Fruit fly (Drosophila melanogaster) whole organism, embryonic: ENCODE results near the gene Wdr33.

Experiments used
- ATbp ChIP-seq: fragments of 200-800 bp; sonication (Bioruptor generic); optimal IDR thresholded peaks from 2 replicates; lab custom pipeline; 2017; ENCODE audit warnings: missing biosample characterization, mild to moderate bottlenecking, missing genetic modification characterization, missing genetic modification reagents
- Adf1 ChIP-seq: fragments of 200-800 bp; sonication (Bioruptor generic); IDR thresholded peaks from 2 replicates; pipeline ENCODE4 v1.3.6; 2022; ENCODE audit warnings: missing biosample characterization, missing genetic modification characterization
- B-H2 ChIP-seq: fragments of 200-800 bp; sonication (Bioruptor generic); optimal IDR thresholded peaks from 2 replicates; lab custom pipeline; 2018; ENCODE audit warnings: missing biosample characterization, mild to moderate bottlenecking, missing genetic modification characterization
- CG10267 ChIP-seq: fragments of 200-800 bp; sonication (Bioruptor generic); optimal IDR thresholded peaks from 2 replicates; lab custom pipeline; 2018; ENCODE audit warnings: missing biosample characterization, mild to moderate bottlenecking, missing genetic modification characterization, moderate library complexity
- CG11247 ChIP-seq: fragments of 200-800 bp; sonication (Bioruptor generic); IDR thresholded peaks from 2 replicates; pipeline ENCODE4 v1.3.6; 2022; ENCODE audit warnings: missing biosample characterization, missing genetic modification characterization
- CG13287 ChIP-seq: fragments of 200-800 bp; sonication (Bioruptor generic); IDR thresholded peaks from 2 replicates; pipeline ENCODE4 v1.3.6; 2022; ENCODE audit warnings: missing biosample characterization, missing genetic modification characterization; ENCODE audit not compliant: partially characterized antibody
- CG14014 ChIP-seq: fragments of 200-800 bp; sonication (Bioruptor generic); IDR thresholded peaks from 2 replicates; pipeline ENCODE4 v1.3.6; 2022; ENCODE audit warnings: missing biosample characterization, missing genetic modification characterization
- CG15073 ChIP-seq: fragments of 200-800 bp; sonication (Bioruptor generic); optimal IDR thresholded peaks from 2 replicates; lab custom pipeline; 2016; ENCODE audit warnings: missing biosample characterization, missing genetic modification characterization
- CG18262 ChIP-seq: fragments of 200-800 bp; optimal IDR thresholded peaks from 3 replicates; lab custom pipeline; 2019; ENCODE audit warnings: missing biosample characterization, mild to moderate bottlenecking, missing genetic modification characterization, moderate library complexity
- CG18619 ChIP-seq: fragments of 200-800 bp; sonication (Bioruptor generic); optimal IDR thresholded peaks from 3 replicates; lab custom pipeline; 2017; ENCODE audit warnings: missing biosample characterization, mild to moderate bottlenecking, missing genetic modification characterization
- CG2678 ChIP-seq: fragments of 200-800 bp; sonication (Bioruptor generic); optimal IDR thresholded peaks from 3 replicates; lab custom pipeline; 2019; ENCODE audit warnings: missing biosample characterization, mild to moderate bottlenecking, missing genetic modification characterization, moderate library complexity
- CG30403 ChIP-seq: fragments of 200-800 bp; sonication (Bioruptor generic); optimal IDR thresholded peaks from 3 replicates; lab custom pipeline; 2016; ENCODE audit warnings: missing biosample characterization, missing genetic modification characterization
- CG31365 ChIP-seq: fragments of 200-800 bp; sonication (Bioruptor generic); optimal IDR thresholded peaks from 2 replicates; lab custom pipeline; 2018; ENCODE audit warnings: missing biosample characterization, mild to moderate bottlenecking, missing genetic modification characterization
- CG31388 ChIP-seq: fragments of 200-800 bp; sonication (Bioruptor generic); optimal IDR thresholded peaks from 2 replicates; lab custom pipeline; 2016; ENCODE audit warnings: missing biosample characterization, missing genetic modification characterization
- CG4328 ChIP-seq: fragments of 200-800 bp; sonication (Bioruptor generic); optimal IDR thresholded peaks from 3 replicates; lab custom pipeline; 2017; ENCODE audit warnings: missing biosample characterization, missing genetic modification reagents, missing genetic modification characterization
- CG4617 ChIP-seq: fragments of 200-800 bp; sonication (Bioruptor generic); optimal IDR thresholded peaks from 3 replicates; lab custom pipeline; 2016; ENCODE audit warnings: missing biosample characterization, missing genetic modification characterization, borderline replicate concordance
- CG4820 ChIP-seq: fragments of 200-800 bp; sonication (Bioruptor generic); optimal IDR thresholded peaks from 3 replicates; lab custom pipeline; 2016; ENCODE audit warnings: missing biosample characterization, missing genetic modification characterization
- CG9932 ChIP-seq: fragments of 200-800 bp; sonication (Bioruptor generic); IDR thresholded peaks from 2 replicates; pipeline ENCODE4 v1.3.6; 2022; ENCODE audit warnings: missing biosample characterization, missing genetic modification characterization
- Drgx ChIP-seq: fragments of 200-800 bp; sonication (Bioruptor generic); IDR thresholded peaks from 2 replicates; pipeline ENCODE4 v1.3.6; 2022; ENCODE audit warnings: missing biosample characterization, missing genetic modification characterization
- Elba2 ChIP-seq: fragments of 200-800 bp; sonication (Bioruptor generic); optimal IDR thresholded peaks from 3 replicates; lab custom pipeline; 2016; ENCODE audit warnings: missing biosample characterization, missing genetic modification characterization
- HLH54F ChIP-seq: fragments of 200-800 bp; sonication (Bioruptor generic); optimal IDR thresholded peaks from 3 replicates; lab custom pipeline; 2016; ENCODE audit warnings: missing biosample characterization, missing genetic modification characterization
- Mrtf ChIP-seq: fragments of 200-800 bp; sonication (Bioruptor generic); IDR thresholded peaks from 3 replicates; pipeline ENCODE4 v1.3.6; 2022; ENCODE audit warnings: missing biosample characterization, missing genetic modification characterization
- NC2α ChIP-seq: fragments of 200-800 bp; sonication (Bioruptor generic); optimal IDR thresholded peaks from 2 replicates; lab custom pipeline; 2016; ENCODE audit warnings: missing biosample characterization, missing genetic modification characterization
- Nf-YC ChIP-seq: fragments of 200-800 bp; optimal IDR thresholded peaks from 3 replicates; lab custom pipeline; 2019; ENCODE audit warnings: missing biosample characterization, mild to moderate bottlenecking, missing genetic modification characterization, moderate library complexity
- Oli ChIP-seq: fragments of 200-800 bp; sonication (Bioruptor generic); optimal IDR thresholded peaks from 2 replicates; lab custom pipeline; 2018; ENCODE audit warnings: missing biosample characterization, mild to moderate bottlenecking, missing genetic modification characterization, moderate library complexity
- Pdp1 ChIP-seq, 2 experiments: fragments of 200-800 bp; sonication (Bioruptor generic); optimal IDR thresholded peaks; 3 replicates each; lab custom pipeline; 2016; ENCODE audit warnings: missing biosample characterization in 2 of 2, missing genetic modification characterization in 2 of 2, mild to moderate bottlenecking in 1 of 2, moderate library complexity in 1 of 2
- Sry-β ChIP-seq: fragments of 200-800 bp; sonication (Bioruptor generic); optimal IDR thresholded peaks from 2 replicates; lab custom pipeline; 2018; ENCODE audit warnings: missing biosample characterization, mild to moderate bottlenecking, missing genetic modification characterization, moderate library complexity
- Tbp ChIP-seq: fragments of >200 bp; optimal IDR thresholded peaks from 2 replicates; lab custom pipeline; 2018; ENCODE audit warnings: missing biosample characterization, missing genetic modification characterization
- ara ChIP-seq: fragments of 200-800 bp; sonication (Bioruptor generic); IDR thresholded peaks from 2 replicates; pipeline ENCODE4 v1.3.6; 2022; ENCODE audit warnings: missing biosample characterization, missing genetic modification characterization
- ato ChIP-seq: fragments of 200-800 bp; sonication (Bioruptor generic); IDR thresholded peaks from 2 replicates; pipeline ENCODE4 v1.3.6; 2022; ENCODE audit warnings: missing biosample characterization, missing genetic modification characterization; ENCODE audit not compliant: partially characterized antibody
- bab2 ChIP-seq: fragments of 200-800 bp; sonication (Bioruptor generic); optimal IDR thresholded peaks from 2 replicates; lab custom pipeline; 2016; ENCODE audit warnings: missing biosample characterization, missing genetic modification characterization
- br ChIP-seq: fragments of >200 bp; optimal IDR thresholded peaks from 2 replicates; lab custom pipeline; 2017
- danr ChIP-seq: fragments of 200-800 bp; sonication (Bioruptor generic); IDR thresholded peaks from 2 replicates; pipeline ENCODE4 v1.3.6; 2022; ENCODE audit warnings: missing biosample characterization, missing genetic modification characterization
- fru ChIP-seq: fragments of >200 bp; optimal IDR thresholded peaks from 2 replicates; lab custom pipeline; 2017
- gem ChIP-seq: fragments of 200-800 bp; sonication (Bioruptor generic); optimal IDR thresholded peaks from 2 replicates; lab custom pipeline; 2019; ENCODE audit warnings: missing biosample characterization, mild to moderate bottlenecking, missing genetic modification characterization, moderate library complexity
- grau ChIP-seq: fragments of 200-800 bp; optimal IDR thresholded peaks from 3 replicates; lab custom pipeline; 2019; ENCODE audit warnings: missing biosample characterization, mild to moderate bottlenecking, missing genetic modification characterization, moderate library complexity
- hb ChIP-seq: fragments of 200-800 bp; sonication (Bioruptor generic); IDR thresholded peaks from 3 replicates; pipeline ENCODE4 v1.3.6; 2022; ENCODE audit warnings: missing biosample characterization, missing genetic modification characterization; ENCODE audit not compliant: partially characterized antibody
- jing ChIP-seq: fragments of 200-800 bp; sonication (Bioruptor generic); optimal IDR thresholded peaks from 2 replicates; lab custom pipeline; 2018; ENCODE audit warnings: missing biosample characterization, mild to moderate bottlenecking, missing genetic modification characterization
- jumu ChIP-seq: fragments of 200-800 bp; sonication (Bioruptor generic); optimal IDR thresholded peaks from 3 replicates; lab custom pipeline; 2016; ENCODE audit warnings: missing biosample characterization, missing genetic modification characterization
- ken ChIP-seq: fragments of 200-800 bp; sonication (Bioruptor generic); IDR thresholded peaks from 3 replicates; pipeline ENCODE4 v1.3.6; 2022; ENCODE audit warnings: missing biosample characterization, missing genetic modification characterization
- lola ChIP-seq, 3 experiments: fragments of >200 bp in 2 of 3; fragments of 200-800 bp in 1 of 3; sonication (Bioruptor generic) in 1 of 3; optimal IDR thresholded peaks; 2 replicates each; lab custom pipeline; 2017 to 2019; ENCODE audit warnings: missing biosample characterization in 3 of 3, missing genetic modification characterization in 3 of 3, mild to moderate bottlenecking in 1 of 3, moderate library complexity in 1 of 3
- pho ChIP-seq: fragments of 200-800 bp; sonication (Bioruptor generic); optimal IDR thresholded peaks from 2 replicates; lab custom pipeline; 2016; ENCODE audit warnings: missing biosample characterization, missing genetic modification characterization
- phol ChIP-seq: fragments of 200-800 bp; sonication (Bioruptor generic); optimal IDR thresholded peaks from 3 replicates; lab custom pipeline; 2018; ENCODE audit warnings: missing biosample characterization, mild to moderate bottlenecking, missing genetic modification characterization, moderate library complexity
- pnt ChIP-seq: fragments of 200-800 bp; sonication (Bioruptor generic); optimal IDR thresholded peaks from 3 replicates; lab custom pipeline; 2016; ENCODE audit warnings: missing biosample characterization, missing genetic modification characterization
- pros ChIP-seq: fragments of 200-800 bp; sonication (Bioruptor generic); optimal IDR thresholded peaks from 3 replicates; lab custom pipeline; 2019; ENCODE audit warnings: missing biosample characterization, mild to moderate bottlenecking, missing genetic modification characterization, moderate library complexity
- ro ChIP-seq: fragments of 200-800 bp; sonication (Bioruptor generic); IDR thresholded peaks from 2 replicates; pipeline ENCODE4 v1.3.6; 2022; ENCODE audit warnings: missing biosample characterization, missing genetic modification characterization
- scrt ChIP-seq: fragments of 200-800 bp; sonication (Bioruptor generic); optimal IDR thresholded peaks from 2 replicates; lab custom pipeline; 2018; ENCODE audit warnings: missing biosample characterization, mild to moderate bottlenecking, missing genetic modification characterization, moderate library complexity
- tin ChIP-seq: fragments of 200-800 bp; sonication (Bioruptor generic); optimal IDR thresholded peaks from 3 replicates; lab custom pipeline; 2016; ENCODE audit warnings: missing biosample characterization, missing genetic modification characterization
- z ChIP-seq: fragments of 200-800 bp; sonication (Bioruptor generic); IDR thresholded peaks from 3 replicates; pipeline ENCODE4 v1.3.6; 2022; ENCODE audit warnings: missing biosample characterization, missing genetic modification characterization
- zen2 ChIP-seq: fragments of 200-800 bp; sonication (Bioruptor generic); IDR thresholded peaks from 3 replicates; pipeline ENCODE4 v1.3.6; 2022; ENCODE audit warnings: missing biosample characterization, missing genetic modification characterization; ENCODE audit not compliant: partially characterized antibody

Wdr33 gene

dm6 chr3R:5660198-5660893, at the start of gene Wdr33 (continued):
- TF ChIP-seq Drgx (peak; percentile 18; the same call in 1 of the 2 replicates), ara (GFP tag; lab: Robert Waterston, UW) (no peak), fru (lab: Kevin White, UChicago) (no peak), bab2 (no peak), jing (no peak), grau (tag; lab: Kevin White, UChicago) (peak; percentile 42), pnt (GFP tag; lab: Kevin White, UChicago) (no peak), CG2678 (tag; lab: Kevin White, UChicago) (peak; percentile 60), ro (GFP tag; lab: Robert Waterston, UW) (no peak), CG9932 (GFP tag; lab: Robert Waterston, UW) (peak; percentile 46; the same call in 1 of the 2 replicates), pho (GFP tag; lab: Kevin White, UChicago) (no peak), ATbp (GFP tag; lab: Kevin White, UChicago) (no peak), Oli (peak; percentile 48), CG31365 (tag; lab: Kevin White, UChicago) (no peak), scrt (GFP tag; lab: Kevin White, UChicago) (no peak), Elba2 (no peak), CG10267 (peak; percentile 5), pros (GFP tag; lab: Kevin White, UChicago) (no peak), CG18262 (peak; percentile 36), z (no peak), danr (GFP tag; lab: Robert Waterston, UW) (0 out of 2 replicates have a peak, but pooled peaks have one; percentile 17), NC2α (GFP tag; lab: Kevin White, UChicago) (no peak), Pdp1 (GFP tag; optimal IDR thresholded peaks at IDR 0.05; lab: Kevin White, UChicago) (peak in 1 of 2 experiments; percentile 0), CG14014 (GFP tag; lab: Robert Waterston, UW) (no peak), lola (GFP tag; optimal IDR thresholded peaks at IDR 0.05; lab: Kevin White, UChicago) (peak in 1 of 3 experiments; percentile 56), Nf-YC (tag; lab: Kevin White, UChicago) (peak; percentile 31), CG30403 (GFP tag; lab: Kevin White, UChicago) (peak; percentile 58), Adf1 (GFP tag; lab: Robert Waterston, UW) (no peak), CG18619 (GFP tag; lab: Kevin White, UChicago) (peak; percentile 1), ken (0 out of 3 replicates have a peak, but pooled peaks have one; percentile 23), br (lab: Kevin White, UChicago) (no peak), HLH54F (no peak), CG11247 (GFP tag; lab: Robert Waterston, UW) (no peak), hb (peak; percentile 84), CG31388 (GFP tag; lab: Kevin White, UChicago) (peak; percentile 21), Sry-β (GFP tag; lab: Kevin White, UChicago) (no peak), ato (GFP tag; lab: Robert Waterston, UW) (peak; percentile 68), gem (tag; lab: Kevin White, UChicago) (no peak), CG4820 (GFP tag; lab: Kevin White, UChicago) (no peak), CG15073 (GFP tag; lab: Kevin White, UChicago) (no peak), Tbp (GFP tag; lab: Kevin White, UChicago) (no peak), CG13287 (GFP tag; lab: Robert Waterston, UW) (peak; percentile 89), CG4328 (GFP tag; lab: Kevin White, UChicago) (no peak), B-H2 (no peak), Mrtf (GFP tag; lab: Robert Waterston, UW) (no peak), jumu (GFP tag; lab: Kevin White, UChicago) (no peak), CG4617 (GFP tag; lab: Kevin White, UChicago) (no peak), tin (GFP tag; lab: Kevin White, UChicago) (peak; percentile 8), phol (tag; lab: Kevin White, UChicago) (no peak), zen2 (GFP tag; lab: Robert Waterston, UW) (peak; percentile 70; the same call in 1 of the 3 replicates)
